Fruit fly (Drosophila melanogaster): ENCODE measurements around the gene CG15369.

Gene CG15369

dm6 chrX:9243417-9243884, 26.8 kb downstream of the CG15369 start, which contains the start of the genes mxc and Larp7 (continued):
- peak; percentile 80 for TF ChIP-seq CG9932 (GFP tag; IDR thresholded peaks at IDR 0.05)
- peak; percentile 94 for TF ChIP-seq BEAF-32 (GFP tag; optimal IDR thresholded peaks at IDR 0.05)
- peak; percentile 2 for TF ChIP-seq Nf-YB (GFP tag; optimal IDR thresholded peaks at IDR 0.05)
- TF ChIP-seq CG8089 (GFP tag; optimal IDR thresholded peaks at IDR 0.05): peak; percentile 42
- peak; percentile 77 for TF ChIP-seq HmgZ (tag; optimal IDR thresholded peaks at IDR 0.05)
- peak; percentile 80 for TF ChIP-seq HLH4C (GFP tag; IDR thresholded peaks at IDR 0.05; ENCODE audit: partially characterized antibody)
- peak; percentile 77 for TF ChIP-seq CG4617 (GFP tag; optimal IDR thresholded peaks at IDR 0.05; ENCODE audit: borderline replicate concordance)
- no peak for TF ChIP-seq zfh1 (GFP tag; IDR thresholded peaks at IDR 0.05)
- peak; percentile 73 for TF ChIP-seq Bgb (GFP tag; IDR thresholded peaks at IDR 0.05; ENCODE audit: partially characterized antibody)
- peak; percentile 35; the same call in 1 of the 2 replicates for TF ChIP-seq danr (GFP tag; IDR thresholded peaks at IDR 0.05)
- no peak for TF ChIP-seq CG11696 (GFP tag; IDR thresholded peaks at IDR 0.05)
- peak; percentile 81 for TF ChIP-seq gro (GFP tag; optimal IDR thresholded peaks at IDR 0.05)
- TF ChIP-seq CG33557 (GFP tag; optimal IDR thresholded peaks at IDR 0.05): peak; percentile 58
- TF ChIP-seq CG11247 (GFP tag; IDR thresholded peaks at IDR 0.05): 0 out of 2 replicates have a peak, but pooled peaks have one; percentile 20
- peak; percentile 47 for TF ChIP-seq Usf (GFP tag; optimal IDR thresholded peaks at IDR 0.05)
- no peak for TF ChIP-seq Kr (GFP tag; optimal IDR thresholded peaks at IDR 0.05)
- peak; percentile 59 for TF ChIP-seq CG6272 (GFP tag; IDR thresholded peaks at IDR 0.05)
- peak; percentile 83 for TF ChIP-seq CG17186 (GFP tag; optimal IDR thresholded peaks at IDR 0.05)
- peak; percentile 45 for TF ChIP-seq gfzf (GFP tag; optimal IDR thresholded peaks at IDR 0.05)
- peak; percentile 27 for TF ChIP-seq CG18476 (GFP tag; optimal IDR thresholded peaks at IDR 0.05)
- peak; percentile 72 for TF ChIP-seq E2f1 (GFP tag; IDR thresholded peaks at IDR 0.05)
- no peak for TF ChIP-seq CG1603 (tag; optimal IDR thresholded peaks at IDR 0.05)
- peak; percentile 75 for TF ChIP-seq jumu (GFP tag; optimal IDR thresholded peaks at IDR 0.05)
- TF ChIP-seq CG2875 (GFP tag; optimal IDR thresholded peaks at IDR 0.05): no peak
- peak; percentile 41; the same call in 1 of the 2 replicates for TF ChIP-seq CG32772 (GFP tag; IDR thresholded peaks at IDR 0.05)
- TF ChIP-seq Atf3 (GFP tag; optimal IDR thresholded peaks at IDR 0.05): no peak
- peak; percentile 66 to 73 for TF ChIP-seq dpn (GFP tag; optimal IDR thresholded peaks at IDR 0.05)
- 0 out of 2 replicates have a peak, but pooled peaks have one; percentile 34 for TF ChIP-seq CG11085 (GFP tag; IDR thresholded peaks at IDR 0.05)
- peak; percentile 45 for TF ChIP-seq tgo (GFP tag; IDR thresholded peaks at IDR 0.05)
- TF ChIP-seq lola (GFP tag; optimal IDR thresholded peaks at IDR 0.05): peak in 1 of 3 experiments; percentile 53
- TF ChIP-seq pita (GFP tag; optimal IDR thresholded peaks at IDR 0.05): no peak
- no peak for TF ChIP-seq H2.0 (GFP tag; IDR thresholded peaks at IDR 0.05)
- TF ChIP-seq ap (GFP tag; IDR thresholded peaks at IDR 0.05): no peak
- TF ChIP-seq lab (GFP tag; optimal IDR thresholded peaks at IDR 0.05): no peak
- TF ChIP-seq ind (GFP tag; optimal IDR thresholded peaks at IDR 0.05): peak; percentile 69
- peak; percentile 38; the same call in 1 of the 2 replicates for TF ChIP-seq rib (GFP tag; IDR thresholded peaks at IDR 0.05)
- peak; percentile 27 for TF ChIP-seq CG10979 (tag; optimal IDR thresholded peaks at IDR 0.05)
- TF ChIP-seq CG9817 (tag; optimal IDR thresholded peaks at IDR 0.05): peak; percentile 73
- TF ChIP-seq maf-S (GFP tag; optimal IDR thresholded peaks at IDR 0.05): peak; percentile 53
- TF ChIP-seq CG6689 (GFP tag; IDR thresholded peaks at IDR 0.05): peak; percentile 57; the same call in 1 of the 2 replicates
- TF ChIP-seq CG10366 (GFP tag; IDR thresholded peaks at IDR 0.05): peak; percentile 38; the same call in 1 of the 2 replicates
- TF ChIP-seq CG7357 (GFP tag; IDR thresholded peaks at IDR 0.05): peak; percentile 60; the same call in 1 of the 3 replicates
- no peak for TF ChIP-seq ro (GFP tag; IDR thresholded peaks at IDR 0.05)
- peak; percentile 61 for TF ChIP-seq Side (GFP tag; optimal IDR thresholded peaks at IDR 0.05)
- peak; percentile 67 for TF ChIP-seq Chrac-16 (GFP tag; optimal IDR thresholded peaks at IDR 0.05)
- no peak for TF ChIP-seq gcm2 (GFP tag; optimal IDR thresholded peaks at IDR 0.05)
- no peak for TF ChIP-seq pros (GFP tag; optimal IDR thresholded peaks at IDR 0.05)
- peak; percentile 54 for TF ChIP-seq CG15696 (tag; optimal IDR thresholded peaks at IDR 0.05)
- peak; percentile 80 for TF ChIP-seq CG2129 (GFP tag; IDR thresholded peaks at IDR 0.05; ENCODE audit: partially characterized antibody)
- peak; percentile 82 for TF ChIP-seq Doc3 (GFP tag; IDR thresholded peaks at IDR 0.05; ENCODE audit: partially characterized antibody)

All from whole organism, embryonic.